Fruit fly (Drosophila melanogaster) whole organism, pupa: ENCODE results near the gene Eip78C.

Experiments
- CG10348 ChIP-seq: fragments of 200-800 bp; sonication (Bioruptor generic); IDR thresholded peaks from 2 replicates; pipeline ENCODE4 v1.3.6; 2022; ENCODE audit warnings: missing biosample characterization, missing genetic modification characterization
- CG12605 ChIP-seq: fragments of 200-800 bp; sonication (Bioruptor generic); IDR thresholded peaks from 2 replicates; pipeline ENCODE4 v1.3.6; 2022; ENCODE audit warnings: missing biosample characterization, missing genetic modification characterization
- CG13204 ChIP-seq: fragments of 200-800 bp; sonication (Bioruptor generic); optimal IDR thresholded peaks from 2 replicates; lab custom pipeline; 2018; ENCODE audit warnings: missing biosample characterization, mild to moderate bottlenecking, missing genetic modification characterization, moderate library complexity
- CG14655 ChIP-seq: fragments of 200-800 bp; sonication (Bioruptor generic); optimal IDR thresholded peaks from 3 replicates; lab custom pipeline; 2017; ENCODE audit warnings: mild to moderate bottlenecking, missing biosample characterization, missing genetic modification reagents, missing genetic modification characterization
- CG15710 ChIP-seq: fragments of 200-800 bp; sonication (Bioruptor generic); optimal IDR thresholded peaks from 2 replicates; lab custom pipeline; 2018; ENCODE audit warnings: missing biosample characterization, mild to moderate bottlenecking, missing genetic modification characterization, moderate library complexity
- CG17806 ChIP-seq: fragments of 200-800 bp; sonication (Bioruptor generic); optimal IDR thresholded peaks from 2 replicates; lab custom pipeline; 2018; ENCODE audit warnings: missing biosample characterization, mild to moderate bottlenecking, missing genetic modification characterization, moderate library complexity
- CG32121 ChIP-seq: fragments of 200-800 bp; sonication (Bioruptor generic); IDR thresholded peaks from 2 replicates; pipeline ENCODE4 v1.3.6; 2022; ENCODE audit warnings: missing biosample characterization, missing genetic modification characterization
- CG34367 ChIP-seq: fragments of 200-800 bp; sonication (Bioruptor generic); optimal IDR thresholded peaks from 2 replicates; lab custom pipeline; 2018; ENCODE audit warnings: missing biosample characterization, mild to moderate bottlenecking, missing genetic modification characterization
- CG4496 ChIP-seq: fragments of 200-800 bp; sonication (Bioruptor generic); IDR thresholded peaks from 3 replicates; pipeline ENCODE4 v1.3.6; 2022; ENCODE audit warnings: missing biosample characterization, missing genetic modification characterization
- CG8159 ChIP-seq: fragments of 200-800 bp; sonication (Bioruptor generic); optimal IDR thresholded peaks from 3 replicates; lab custom pipeline; 2018; ENCODE audit warnings: missing biosample characterization, mild to moderate bottlenecking, missing genetic modification characterization, moderate library complexity
- CG8301 ChIP-seq: fragments of 200-800 bp; sonication (Bioruptor generic); optimal IDR thresholded peaks from 2 replicates; lab custom pipeline; 2018; ENCODE audit warnings: missing biosample characterization, mild to moderate bottlenecking, missing genetic modification characterization
- CG9948 ChIP-seq: fragments of 200-800 bp; sonication (Bioruptor generic); optimal IDR thresholded peaks from 2 replicates; lab custom pipeline; 2018; ENCODE audit warnings: missing biosample characterization, mild to moderate bottlenecking, missing genetic modification characterization, moderate library complexity
- D1 ChIP-seq: fragments of 200-800 bp; sonication (Bioruptor generic); optimal IDR thresholded peaks from 2 replicates; lab custom pipeline; 2018; ENCODE audit warnings: missing biosample characterization, mild to moderate bottlenecking, missing genetic modification characterization, moderate library complexity
- EcR ChIP-seq: fragments of 200-800 bp; sonication (Bioruptor generic); optimal IDR thresholded peaks from 3 replicates; lab custom pipeline; 2019; ENCODE audit warnings: missing biosample characterization, missing genetic modification characterization, mild to moderate bottlenecking, moderate library complexity, missing genetic modification reagents
- Ets98B ChIP-seq: fragments of 200-800 bp; sonication (Bioruptor generic); IDR thresholded peaks from 2 replicates; pipeline ENCODE4 v1.3.6; 2022; ENCODE audit warnings: missing biosample characterization, missing genetic modification characterization
- Pif1A ChIP-seq: fragments of 200-800 bp; sonication (Bioruptor generic); optimal IDR thresholded peaks from 3 replicates; lab custom pipeline; 2016; ENCODE audit warnings: missing biosample characterization, missing genetic modification characterization
- Pif1B ChIP-seq: fragments of 200-800 bp; sonication (Bioruptor generic); optimal IDR thresholded peaks from 3 replicates; lab custom pipeline; 2016; ENCODE audit warnings: missing biosample characterization, missing genetic modification characterization
- Snoo ChIP-seq: fragments of 200-800 bp; sonication (Bioruptor generic); optimal IDR thresholded peaks from 3 replicates; lab custom pipeline; 2017; ENCODE audit warnings: missing biosample characterization, mild to moderate bottlenecking, missing genetic modification characterization, inconsistent platforms
- fd96Ca ChIP-seq: fragments of 200-800 bp; sonication (Bioruptor generic); IDR thresholded peaks from 3 replicates; pipeline ENCODE4 v1.3.6; 2022; ENCODE audit warnings: missing biosample characterization, missing genetic modification characterization
- gl ChIP-seq: fragments of 200-800 bp; sonication (Bioruptor generic); optimal IDR thresholded peaks from 2 replicates; lab custom pipeline; 2018; ENCODE audit warnings: missing biosample characterization, mild to moderate bottlenecking, missing genetic modification characterization
- rn ChIP-seq: fragments of 200-800 bp; sonication (Bioruptor generic); IDR thresholded peaks from 2 replicates; pipeline ENCODE4 v1.3.6; 2022; ENCODE audit warnings: missing biosample characterization, missing genetic modification characterization

Gene Eip78C

DNA sequence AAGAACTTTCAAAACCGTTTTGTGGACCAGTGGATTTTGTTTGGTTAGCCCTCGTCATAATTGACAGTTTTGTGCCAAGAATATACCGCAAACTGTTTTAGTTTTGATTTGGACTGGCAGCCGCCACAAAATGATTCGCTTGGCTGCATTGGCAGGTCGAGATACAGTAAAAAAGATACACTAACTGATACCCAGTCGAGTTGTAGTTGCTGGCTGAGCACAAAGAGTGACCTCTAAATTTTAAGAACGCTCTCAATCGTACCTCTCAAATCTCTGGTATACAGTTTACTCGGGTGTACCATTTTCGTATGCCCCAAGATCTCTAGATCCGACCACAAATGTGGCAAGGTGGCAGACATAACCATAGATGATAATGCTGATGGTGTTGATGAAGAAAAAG is 16.5 kb downstream of the Eip78C start:
- TF ChIP-seq fd96Ca (GFP tag; lab: Robert Waterston, UW) = no peak
- TF ChIP-seq gl (tag; lab: Kevin White, UChicago) = no peak
- TF ChIP-seq Ets98B = no peak
- TF ChIP-seq CG8159 (tag; lab: Kevin White, UChicago) = no peak
- no peak for TF ChIP-seq CG4496 (GFP tag; lab: Robert Waterston, UW)
- TF ChIP-seq CG32121 (GFP tag; lab: Robert Waterston, UW) = no peak
- no peak for TF ChIP-seq rn (GFP tag; lab: Robert Waterston, UW)
- no peak for TF ChIP-seq CG12605 (GFP tag; lab: Robert Waterston, UW)
- TF ChIP-seq Pif1B (GFP tag; lab: Kevin White, UChicago) = no peak
- no peak for TF ChIP-seq D1 (tag; lab: Kevin White, UChicago)
- TF ChIP-seq CG9948 (tag; lab: Kevin White, UChicago) = no peak
- no peak for TF ChIP-seq CG8301 (tag; lab: Kevin White, UChicago)
- no peak for TF ChIP-seq CG15710 (tag; lab: Kevin White, UChicago)
- TF ChIP-seq CG14655 = no peak
- TF ChIP-seq, all 21 proteins: peak for 0

- TF ChIP-seq CG8301 (tag; lab: Kevin White, UChicago) (peak; percentile 6), CG15710 (tag; lab: Kevin White, UChicago) (no peak), D1 (tag; lab: Kevin White, UChicago) (no peak), CG9948 (tag; lab: Kevin White, UChicago) (peak; percentile 60), CG13204 (GFP tag; lab: Kevin White, UChicago) (no peak), CG8159 (tag; lab: Kevin White, UChicago) (no peak), Pif1A (GFP tag; lab: Kevin White, UChicago) (peak; percentile 25), CG32121 (GFP tag; lab: Robert Waterston, UW) (no peak), CG34367 (tag; lab: Kevin White, UChicago) (no peak), gl (tag; lab: Kevin White, UChicago) (no peak), rn (GFP tag; lab: Robert Waterston, UW) (no peak), CG12605 (GFP tag; lab: Robert Waterston, UW) (no peak), Pif1B (GFP tag; lab: Kevin White, UChicago) (no peak), CG14655 (peak; percentile 14), EcR (GFP tag; lab: Kevin White, UChicago) (no peak), Snoo (tag; lab: Kevin White, UChicago) (no peak), CG10348 (GFP tag; lab: Robert Waterston, UW) (no peak), CG4496 (GFP tag; lab: Robert Waterston, UW) (no peak), Ets98B (no peak), fd96Ca (GFP tag; lab: Robert Waterston, UW) (no peak), CG17806 (tag; lab: Kevin White, UChicago) (peak; percentile 67)
- TF ChIP-seq, all 21 proteins: peak for 5
Measured at dm6 chr3L:21243417-21243816, 17.0 kb downstream of the Eip78C start.

- TF ChIP-seq fd96Ca (GFP tag; lab: Robert Waterston, UW) (peak; percentile 62; the same call in 2 of the 3 replicates), CG4496 (GFP tag; lab: Robert Waterston, UW) (peak; percentile 54; the same call in 1 of the 3 replicates), CG9948 (tag; lab: Kevin White, UChicago) (peak; percentile 55), gl (tag; lab: Kevin White, UChicago) (peak; percentile 41), EcR (GFP tag; lab: Kevin White, UChicago) (peak; percentile 95), D1 (tag; lab: Kevin White, UChicago) (peak; percentile 40), CG17806 (tag; lab: Kevin White, UChicago) (peak; percentile 64), rn (GFP tag; lab: Robert Waterston, UW) (0 out of 2 replicates have a peak, but pooled peaks have one; percentile 18), CG15710 (tag; lab: Kevin White, UChicago) (peak; percentile 73), Pif1B (GFP tag; lab: Kevin White, UChicago) (peak; percentile 7), Pif1A (GFP tag; lab: Kevin White, UChicago) (peak; percentile 47), Ets98B (peak; percentile 47; the same call in 1 of the 2 replicates), CG12605 (GFP tag; lab: Robert Waterston, UW) (peak; percentile 39; the same call in 1 of the 2 replicates), CG8301 (tag; lab: Kevin White, UChicago) (peak; percentile 40), CG13204 (GFP tag; lab: Kevin White, UChicago) (peak; percentile 86), CG14655 (peak; percentile 62), CG10348 (GFP tag; lab: Robert Waterston, UW) (no peak), CG34367 (tag; lab: Kevin White, UChicago) (peak; percentile 61), CG32121 (GFP tag; lab: Robert Waterston, UW) (peak; percentile 74; the same call in 1 of the 2 replicates), Snoo (tag; lab: Kevin White, UChicago) (peak; percentile 19), CG8159 (tag; lab: Kevin White, UChicago) (peak; percentile 72)
- TF ChIP-seq, all 21 proteins: peak for 20
Measured at dm6 chr3L:21251381-21251780, 25.0 kb downstream of the Eip78C start.

DNA sequence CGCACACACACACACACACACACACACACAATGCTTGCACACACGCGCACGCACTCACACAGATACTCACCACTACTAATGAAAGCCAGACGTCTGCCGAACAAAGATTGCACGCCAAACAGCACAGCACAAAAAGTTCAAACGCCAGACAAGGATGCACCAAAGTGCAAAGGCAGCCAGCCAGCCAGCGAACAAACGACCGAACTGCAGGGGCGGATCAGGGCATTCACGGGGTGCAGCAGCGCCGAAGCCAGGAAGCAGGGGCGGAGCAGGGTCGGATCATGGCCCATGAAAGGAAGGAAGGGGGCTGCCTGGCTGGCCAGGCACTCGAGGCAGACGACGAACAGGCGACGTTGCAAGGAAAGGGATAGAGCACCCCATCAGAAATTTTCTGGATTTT is 26.1 kb downstream of the Eip78C start:
- TF ChIP-seq Pif1A (GFP tag; lab: Kevin White, UChicago) (no peak), EcR (GFP tag; lab: Kevin White, UChicago) (peak; percentile 93), CG32121 (GFP tag; lab: Robert Waterston, UW) (peak; percentile 34), CG4496 (GFP tag; lab: Robert Waterston, UW) (peak; percentile 12; the same call in 1 of the 3 replicates), CG12605 (GFP tag; lab: Robert Waterston, UW) (no peak), Snoo (tag; lab: Kevin White, UChicago) (peak; percentile 32), CG34367 (tag; lab: Kevin White, UChicago) (no peak), rn (GFP tag; lab: Robert Waterston, UW) (no peak), CG13204 (GFP tag; lab: Kevin White, UChicago) (peak; percentile 74), CG15710 (tag; lab: Kevin White, UChicago) (no peak)
- TF ChIP-seq, all 21 proteins: peak for 5
